Worm (Caenorhabditis elegans): ENCODE results near the gene pgm-3.

The pgm-3 gene

DNA sequence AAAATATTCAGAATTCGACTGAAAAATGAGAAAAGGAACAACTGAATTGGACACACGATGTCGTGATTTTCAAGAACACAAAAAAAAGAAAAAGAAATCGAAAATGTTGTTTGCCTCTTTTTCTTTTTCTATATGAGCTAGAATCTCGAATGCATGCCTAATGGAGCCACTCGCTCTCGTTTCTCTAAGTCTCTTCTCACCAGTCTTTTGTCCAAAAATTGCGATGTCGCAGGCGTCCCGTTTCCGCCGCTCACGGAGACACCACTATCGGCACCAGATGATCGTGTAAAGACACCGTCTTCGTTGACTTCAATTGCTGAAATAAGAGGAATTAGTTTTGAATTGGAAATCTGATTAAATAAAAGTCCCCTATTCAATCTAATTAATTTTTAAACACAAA is 33.1 kb downstream of the pgm-3 start (continued):
- TF ChIP-seq elt-2 (tag; optimal IDR thresholded peaks at IDR 0.05) (peak; percentile 17), mdl-1 (tag; optimal IDR thresholded peaks at IDR 0.05) (no peak), eor-1 (tag; optimal IDR thresholded peaks at IDR 0.05) (no peak)

DNA sequence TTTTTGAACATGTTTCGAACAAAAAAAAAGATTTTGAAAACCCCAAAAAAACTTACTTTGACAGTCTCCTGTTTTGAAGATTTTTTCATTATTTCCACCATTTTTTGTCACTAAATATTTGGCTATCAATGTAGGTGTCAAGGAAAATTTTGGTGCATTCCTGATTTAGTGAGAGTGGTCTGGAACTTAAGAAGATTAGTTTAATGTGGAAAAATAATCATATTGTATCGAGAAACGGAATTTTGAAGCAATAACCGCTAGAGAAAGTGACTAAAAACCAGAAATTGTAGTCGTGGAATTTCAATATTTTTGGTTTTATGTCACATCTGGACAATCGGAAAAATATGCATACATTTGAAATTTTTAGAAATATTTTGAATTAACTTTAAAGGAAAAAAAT is 36.4 kb downstream of the pgm-3 start, which contains the start of the genes F20C5.11 and klp-11:
F20C5.11 (minus strand) TSS at position 101 of the 400 bp plus-strand sequence.
klp-11 (minus strand) TSS at position 171 of the 400 bp plus-strand sequence.
- no peak for TF ChIP-seq pha-4 (tag; optimal IDR thresholded peaks at IDR 0.05)
- no peak for TF ChIP-seq elt-2 (tag; optimal IDR thresholded peaks at IDR 0.05)
- no peak for TF ChIP-seq ztf-11 (tag; optimal IDR thresholded peaks at IDR 0.05)
- TF ChIP-seq ceh-9 (tag; optimal IDR thresholded peaks at IDR 0.05), result no peak

DNA sequence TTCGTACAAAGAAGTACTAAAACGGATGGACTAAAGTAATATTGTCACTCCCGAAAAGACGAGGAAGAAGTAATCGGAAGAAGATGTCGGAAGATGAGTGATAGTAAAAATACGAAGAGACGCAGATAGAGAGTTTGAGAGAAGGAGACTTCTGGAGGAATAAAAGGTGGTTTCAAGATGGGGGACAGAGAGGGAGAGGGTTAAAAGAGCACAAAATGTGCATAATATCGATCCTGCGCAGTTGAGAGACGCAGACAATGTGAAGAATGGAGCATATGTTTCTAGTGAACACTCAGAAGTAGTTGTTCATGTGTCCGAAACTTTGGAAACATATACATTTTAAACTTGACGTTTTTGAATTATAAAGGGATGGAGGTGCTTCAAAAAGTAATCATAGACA is 36.9 kb downstream of the pgm-3 start:
- TF ChIP-seq nhr-25 (tag; optimal IDR thresholded peaks at IDR 0.05) (no peak), nhr-28 (tag; optimal IDR thresholded peaks at IDR 0.05) (no peak), nhr-11 (tag; optimal IDR thresholded peaks at IDR 0.05) (no peak), ceh-16 (tag; optimal IDR thresholded peaks at IDR 0.05) (no peak), mml-1 (tag; optimal IDR thresholded peaks at IDR 0.05) (no peak), ceh-9 (tag; optimal IDR thresholded peaks at IDR 0.05) (no peak), snpc-4 (tag; optimal IDR thresholded peaks at IDR 0.05) (peak; percentile 52), lin-39 (tag; optimal IDR thresholded peaks at IDR 0.05) (peak; percentile 81), hmg-11 (tag; optimal IDR thresholded peaks at IDR 0.05) (peak; percentile 28), pha-4 (tag; optimal IDR thresholded peaks at IDR 0.05) (no peak), ceh-28 (tag; optimal IDR thresholded peaks at IDR 0.05) (peak; percentile 69), lin-15B (tag; optimal IDR thresholded peaks at IDR 0.05) (peak; percentile 37), elt-2 (tag; optimal IDR thresholded peaks at IDR 0.05) (no peak), fkh-10 (GFP tag; optimal IDR thresholded peaks at IDR 0.05) (peak; percentile 48), ama-1 (optimal IDR thresholded peaks at IDR 0.05) (no peak), sea-2 (GFP tag; optimal IDR thresholded peaks at IDR 0.05) (peak; percentile 46), nfya-1 (tag; optimal IDR thresholded peaks at IDR 0.05; ENCODE audit: insufficient read depth) (peak; percentile 82), ztf-11 (tag; optimal IDR thresholded peaks at IDR 0.05) (no peak), daf-12 (tag; optimal IDR thresholded peaks at IDR 0.05) (no peak), zag-1 (tag; optimal IDR thresholded peaks at IDR 0.05) (no peak), elt-3 (tag; optimal IDR thresholded peaks at IDR 0.05) (no peak), egl-5 (tag; optimal IDR thresholded peaks at IDR 0.05) (no peak)

DNA sequence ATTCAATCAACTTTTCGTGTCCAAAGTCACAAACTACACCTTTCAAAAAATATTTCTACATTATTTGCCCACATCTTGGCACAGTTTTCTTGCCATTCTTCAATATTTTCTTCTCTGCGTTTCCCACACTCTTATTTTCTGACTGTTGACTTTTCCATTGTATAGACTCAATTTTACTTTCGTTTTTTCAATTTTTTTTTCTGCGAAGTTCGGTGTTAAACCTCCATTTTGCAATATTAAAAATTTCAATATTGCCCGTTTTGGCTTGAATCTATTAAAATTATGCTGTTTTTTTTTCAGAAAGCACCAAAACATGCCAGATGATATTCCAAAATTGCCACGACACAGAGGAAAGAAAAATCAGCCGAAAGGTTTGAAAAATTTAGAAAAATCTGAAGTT is 39.0 kb downstream of the pgm-3 start, which contains the start of gene cdc-50.B:
cdc-50.B (plus strand) TSS at position 301 of the 400 bp plus-strand sequence.
- TF ChIP-seq pha-4 (tag; optimal IDR thresholded peaks at IDR 0.05) (peak; percentile 84), egl-27 (tag; optimal IDR thresholded peaks at IDR 0.05) (no peak)

DNA sequence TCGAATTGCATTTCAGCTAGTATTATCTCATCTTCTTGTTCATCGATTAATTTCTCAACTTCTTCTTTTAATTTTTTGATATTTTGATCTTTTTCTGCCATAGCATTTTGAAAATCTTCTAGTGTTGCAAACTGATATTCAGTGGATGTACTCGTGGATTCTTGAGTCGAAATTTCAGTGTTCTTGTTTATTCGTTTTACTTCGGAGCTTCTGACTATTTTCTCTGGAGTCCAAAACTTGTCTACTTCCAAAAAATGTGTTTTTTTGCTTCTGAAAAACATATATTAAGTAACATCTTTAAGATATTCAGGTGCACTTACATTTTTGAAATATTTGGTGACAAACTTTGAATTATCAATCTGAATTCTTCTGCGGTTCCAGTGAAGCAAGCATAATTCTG is 44.0 kb downstream of the pgm-3 start, which contains the start of gene F20C5.5:
F20C5.5 (minus strand) TSS at position 101 of the 400 bp plus-strand sequence.
- TF ChIP-seq jun-1 (tag; optimal IDR thresholded peaks at IDR 0.05) (no peak), ama-1 (optimal IDR thresholded peaks at IDR 0.05) (no peak), aly-2 (tag; optimal IDR thresholded peaks at IDR 0.05) (no peak), ceh-16 (tag; optimal IDR thresholded peaks at IDR 0.05) (no peak), ztf-4 (tag; optimal IDR thresholded peaks at IDR 0.05) (no peak), nhr-77 (tag; optimal IDR thresholded peaks at IDR 0.05) (no peak), snpc-4 (tag; optimal IDR thresholded peaks at IDR 0.05) (no peak), nhr-43 (tag; optimal IDR thresholded peaks at IDR 0.05; ENCODE audit: poor library complexity, severe bottlenecking) (no peak), ceh-82 (tag; optimal IDR thresholded peaks at IDR 0.05) (no peak), tbx-2 (tag; optimal IDR thresholded peaks at IDR 0.05) (no peak), nhr-237 (tag; optimal IDR thresholded peaks at IDR 0.05) (no peak), egl-5 (tag; optimal IDR thresholded peaks at IDR 0.05) (no peak), fkh-10 (GFP tag; optimal IDR thresholded peaks at IDR 0.05) (no peak), lin-39 (tag; optimal IDR thresholded peaks at IDR 0.05) (no peak), pha-4 (tag; optimal IDR thresholded peaks at IDR 0.05) (no peak), nhr-67 (tag; optimal IDR thresholded peaks at IDR 0.05) (no peak), daf-12 (tag; optimal IDR thresholded peaks at IDR 0.05) (no peak), unc-39 (tag; optimal IDR thresholded peaks at IDR 0.05) (no peak)

All from whole organism, L3 larva.